Fruit fly (Drosophila melanogaster): ENCODE results near the gene Pli.

Gene Pli

dm6 chr3R:23919366-23919765 is 29.5 kb upstream of the Pli start (continued):
- TF ChIP-seq vnd (GFP tag; IDR thresholded peaks at IDR 0.05; ENCODE audit: partially characterized antibody) (no peak), CG17612 (GFP tag; IDR thresholded peaks at IDR 0.05) (no peak), CG12744 (GFP tag; optimal IDR thresholded peaks at IDR 0.05) (no peak), cato (GFP tag; optimal IDR thresholded peaks at IDR 0.05; ENCODE audit: borderline replicate concordance) (no peak), Mad (GFP tag; optimal IDR thresholded peaks at IDR 0.05) (no peak), CG32772 (GFP tag; IDR thresholded peaks at IDR 0.05) (no peak), rib (GFP tag; IDR thresholded peaks at IDR 0.05) (no peak), abd-A (tag; optimal IDR thresholded peaks at IDR 0.05) (no peak), repo (GFP tag; optimal IDR thresholded peaks at IDR 0.05) (no peak), Deaf1 (tag; optimal IDR thresholded peaks at IDR 0.05) (no peak), pnt (GFP tag; optimal IDR thresholded peaks at IDR 0.05) (no peak), kay (GFP tag; optimal IDR thresholded peaks at IDR 0.05) (no peak), CG2202 (tag; optimal IDR thresholded peaks at IDR 0.05) (no peak), tin (GFP tag; optimal IDR thresholded peaks at IDR 0.05) (no peak), tll (GFP tag; optimal IDR thresholded peaks at IDR 0.05) (no peak), CG9609 (GFP tag; optimal IDR thresholded peaks at IDR 0.05) (no peak), Adf1 (GFP tag; IDR thresholded peaks at IDR 0.05) (no peak), sna (GFP tag; IDR thresholded peaks at IDR 0.05; ENCODE audit: partially characterized antibody) (no peak), chn (GFP tag; optimal IDR thresholded peaks at IDR 0.05) (no peak), Med (GFP tag) (no peak), CG31365 (tag; optimal IDR thresholded peaks at IDR 0.05) (peak; percentile 69), ap (GFP tag; IDR thresholded peaks at IDR 0.05) (no peak), CG8478 (optimal IDR thresholded peaks at IDR 0.05) (no peak), mld (GFP tag; IDR thresholded peaks at IDR 0.05; ENCODE audit: partially characterized antibody) (no peak), Elba2 (GFP tag; optimal IDR thresholded peaks at IDR 0.05) (no peak), exex (tag; optimal IDR thresholded peaks at IDR 0.05) (peak; percentile 60), CG5180 (GFP tag; optimal IDR thresholded peaks at IDR 0.05) (peak; percentile 72), CG16813 (GFP tag; IDR thresholded peaks at IDR 0.05; ENCODE audit: partially characterized antibody) (no peak), tx (GFP tag; optimal IDR thresholded peaks at IDR 0.05) (no peak), ems (GFP tag; optimal IDR thresholded peaks at IDR 0.05) (no peak), CG1603 (tag; optimal IDR thresholded peaks at IDR 0.05) (peak; percentile 34), crc (GFP tag; optimal IDR thresholded peaks at IDR 0.05) (no peak), Chrac-16 (GFP tag; optimal IDR thresholded peaks at IDR 0.05) (no peak), pros (GFP tag; optimal IDR thresholded peaks at IDR 0.05) (no peak), gsb-n (tag; optimal IDR thresholded peaks at IDR 0.05) (no peak), CG6654 (GFP tag; optimal IDR thresholded peaks at IDR 0.05) (no peak), CG2129 (GFP tag; IDR thresholded peaks at IDR 0.05; ENCODE audit: partially characterized antibody) (no peak), fd64A (GFP tag; optimal IDR thresholded peaks at IDR 0.05) (peak; percentile 68), CG8290 (GFP tag; optimal IDR thresholded peaks at IDR 0.05) (no peak), CG8290 (tag; optimal IDR thresholded peaks at IDR 0.05) (peak in 1 of 2 experiments; percentile 84), CG15514 (GFP tag; optimal IDR thresholded peaks at IDR 0.05) (peak; percentile 66), CG8765 (GFP tag; IDR thresholded peaks at IDR 0.05) (no peak), jigr1 (GFP tag; IDR thresholded peaks at IDR 0.05) (no peak), az2 (GFP tag; optimal IDR thresholded peaks at IDR 0.05) (no peak), Hr78 (GFP tag; optimal IDR thresholded peaks at IDR 0.05) (peak in 1 of 2 experiments; percentile 48), twi (tag; optimal IDR thresholded peaks at IDR 0.05) (no peak), CG17361 (GFP tag; IDR thresholded peaks at IDR 0.05) (0 out of 3 replicates have a peak, but pooled peaks have one; percentile 16), Poxn (GFP tag; IDR thresholded peaks at IDR 0.05) (no peak), danr (GFP tag; IDR thresholded peaks at IDR 0.05) (no peak), bbx (GFP tag; IDR thresholded peaks at IDR 0.05; ENCODE audit: partially characterized antibody) (no peak), CG2875 (GFP tag; optimal IDR thresholded peaks at IDR 0.05) (no peak), Gug (GFP tag; IDR thresholded peaks at IDR 0.05) (no peak)

All from whole organism, embryonic.